Fruit fly (Drosophila melanogaster) Kc167 (cell line): Measurements from ENCODE around the gene CG43091.

ENCODE experiments used
- Sin3A ChIP-seq: fragments of >200 bp; optimal IDR thresholded peaks from 2 replicates; lab custom pipeline; 2018; ENCODE audit warnings: missing external identifiers
- psq ChIP-seq: fragments of >200 bp; optimal IDR thresholded peaks from 2 replicates; lab custom pipeline; 2017; ENCODE audit warnings: missing external identifiers

- no peak for TF ChIP-seq psq (lab: Kevin White, UChicago)
- TF ChIP-seq Sin3A (lab: Kevin White, UChicago): no peak
Observed at dm6 chr3R:22732995-22733394, 35.5 kb downstream of the CG43091 start.
